Worm (Caenorhabditis elegans): ENCODE results near the gene fbxb-25.

DNA sequence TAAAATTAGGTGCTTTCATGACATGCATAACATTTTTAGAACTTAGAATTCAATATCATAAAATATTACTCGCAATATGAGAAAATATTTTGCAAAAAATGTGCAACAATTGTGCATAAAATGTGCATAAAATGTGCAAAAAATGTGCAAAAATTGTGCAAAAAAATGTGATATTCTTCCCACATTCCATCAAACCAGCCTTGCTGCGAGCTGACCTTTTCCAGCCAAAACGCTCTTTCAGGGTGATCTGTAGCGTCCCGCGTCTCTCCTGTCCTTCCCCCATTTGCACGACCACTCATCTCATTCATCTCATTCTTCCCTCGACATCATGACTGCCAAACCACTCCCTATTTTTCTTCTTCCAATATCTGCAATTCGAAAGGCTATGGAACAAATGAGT lies 7.8 kb upstream of the fbxb-25 start, which contains the start of gene fbxb-17:
- TF ChIP-seq ZK185.1 (tag; optimal IDR thresholded peaks at IDR 0.05; ENCODE audit: poor library complexity, severe bottlenecking) (no peak), akir-1 (GFP tag; optimal IDR thresholded peaks at IDR 0.05) (no peak), lsl-1 (GFP tag; optimal IDR thresholded peaks at IDR 0.05) (no peak), F57C9.4 (tag; optimal IDR thresholded peaks at IDR 0.05) (no peak), ama-1 (optimal IDR thresholded peaks at IDR 0.05) (no peak), ama-1 (GFP tag; optimal IDR thresholded peaks at IDR 0.05) (no peak), lin-35 (GFP tag; optimal IDR thresholded peaks at IDR 0.05) (no peak), him-1 (tag; optimal IDR thresholded peaks at IDR 0.05) (no peak), rpc-1 (optimal IDR thresholded peaks at IDR 0.05) (no peak), rpc-1 (tag; optimal IDR thresholded peaks at IDR 0.05) (no peak), hsf-1 (GFP tag; IDR thresholded peaks at IDR 0.05) (no peak), snpc-4 (GFP tag; optimal IDR thresholded peaks at IDR 0.05) (no peak), snpc-4 (tag; optimal IDR thresholded peaks at IDR 0.05) (no peak)
